Fruit fly (Drosophila melanogaster) whole organism, adult: ENCODE data around the gene Vha16-3.

Experiments
- CG11617 ChIP-seq: fragments of 200-800 bp; sonication (Bioruptor generic); optimal IDR thresholded peaks from 2 replicates; lab custom pipeline; 2017; ENCODE audit warnings: mild to moderate bottlenecking, missing biosample characterization, missing genetic modification reagents, missing genetic modification characterization
- CG12768 ChIP-seq: fragments of 200-800 bp; sonication (Bioruptor generic); optimal IDR thresholded peaks from 2 replicates; lab custom pipeline; 2017; ENCODE audit warnings: missing biosample characterization, missing genetic modification characterization, mild to moderate bottlenecking, moderate library complexity, missing genetic modification reagents
- CG14711 ChIP-seq: fragments of 200-800 bp; sonication (Bioruptor generic); optimal IDR thresholded peaks from 2 replicates; lab custom pipeline; 2018; ENCODE audit warnings: missing biosample characterization, mild to moderate bottlenecking, missing genetic modification characterization, moderate library complexity
- CG1620 ChIP-seq: fragments of 200-800 bp; sonication (Bioruptor generic); optimal IDR thresholded peaks from 2 replicates; lab custom pipeline; 2016; ENCODE audit warnings: missing biosample characterization, missing genetic modification characterization
- CG33017 ChIP-seq: fragments of 200-800 bp; sonication (Bioruptor generic); optimal IDR thresholded peaks from 2 replicates; lab custom pipeline; 2018; ENCODE audit warnings: missing biosample characterization, mild to moderate bottlenecking, missing genetic modification characterization, moderate library complexity
- CG5204 ChIP-seq: fragments of 200-800 bp; sonication (Bioruptor generic); optimal IDR thresholded peaks from 2 replicates; lab custom pipeline; 2016; ENCODE audit warnings: missing biosample characterization, missing genetic modification characterization
- CG7101 ChIP-seq: fragments of 200-800 bp; sonication (Bioruptor generic); optimal IDR thresholded peaks from 2 replicates; lab custom pipeline; 2018; ENCODE audit warnings: missing biosample characterization, mild to moderate bottlenecking, missing genetic modification characterization, moderate library complexity
- Clk ChIP-seq: fragments of 200-800 bp; sonication (Bioruptor generic); optimal IDR thresholded peaks from 2 replicates; lab custom pipeline; 2017; ENCODE audit warnings: missing biosample characterization, missing genetic modification characterization
- Crg-1 ChIP-seq: fragments of 200-800 bp; sonication (Bioruptor generic); optimal IDR thresholded peaks from 2 replicates; lab custom pipeline; 2016; ENCODE audit warnings: missing biosample characterization, missing genetic modification characterization
- Hr96 ChIP-seq: fragments of 200-800 bp; sonication (Bioruptor generic); optimal IDR thresholded peaks from 2 replicates; lab custom pipeline; 2016; ENCODE audit warnings: missing biosample characterization, missing genetic modification characterization
- Mnt ChIP-seq: fragments of 200-800 bp; sonication (Bioruptor generic); optimal IDR thresholded peaks from 2 replicates; lab custom pipeline; 2016; ENCODE audit warnings: missing biosample characterization, mild to moderate bottlenecking, missing genetic modification characterization
- bab1 ChIP-seq: fragments of 200-800 bp; sonication (Bioruptor generic); optimal IDR thresholded peaks from 3 replicates; lab custom pipeline; 2019; ENCODE audit warnings: missing biosample characterization, mild to moderate bottlenecking, missing genetic modification characterization, moderate library complexity
- cic ChIP-seq: fragments of 200-800 bp; sonication (Bioruptor generic); optimal IDR thresholded peaks from 2 replicates; lab custom pipeline; 2017; ENCODE audit warnings: missing biosample characterization, mild to moderate bottlenecking, missing genetic modification characterization, moderate library complexity
- cnc ChIP-seq, 2 experiments: fragments of >200 bp; optimal IDR thresholded peaks; 2 replicates each; lab custom pipeline; 2017
- kay ChIP-seq: fragments of 200-800 bp; sonication (Bioruptor generic); peaks from one replicate; lab custom pipeline; 2016; ENCODE audit warnings: missing biosample characterization, missing genetic modification characterization, borderline replicate concordance
- ovo ChIP-seq: fragments of 200-800 bp; sonication (Bioruptor generic); optimal IDR thresholded peaks from 2 replicates; lab custom pipeline; 2016; ENCODE audit warnings: missing biosample characterization, missing genetic modification characterization
- pad ChIP-seq: fragments of 200-800 bp; sonication (Bioruptor generic); optimal IDR thresholded peaks from 3 replicates; lab custom pipeline; 2017; ENCODE audit warnings: missing biosample characterization, missing genetic modification characterization, mild to moderate bottlenecking, moderate library complexity, missing genetic modification reagents
- tj ChIP-seq: fragments of 200-800 bp; sonication (Bioruptor generic); optimal IDR thresholded peaks from 3 replicates; lab custom pipeline; 2017; ENCODE audit warnings: missing biosample characterization, mild to moderate bottlenecking, missing genetic modification characterization, moderate library complexity
- toe ChIP-seq: fragments of 200-800 bp; sonication (Bioruptor generic); optimal IDR thresholded peaks from 2 replicates; lab custom pipeline; 2016; ENCODE audit warnings: missing biosample characterization, missing genetic modification characterization

The Vha16-3 gene

DNA sequence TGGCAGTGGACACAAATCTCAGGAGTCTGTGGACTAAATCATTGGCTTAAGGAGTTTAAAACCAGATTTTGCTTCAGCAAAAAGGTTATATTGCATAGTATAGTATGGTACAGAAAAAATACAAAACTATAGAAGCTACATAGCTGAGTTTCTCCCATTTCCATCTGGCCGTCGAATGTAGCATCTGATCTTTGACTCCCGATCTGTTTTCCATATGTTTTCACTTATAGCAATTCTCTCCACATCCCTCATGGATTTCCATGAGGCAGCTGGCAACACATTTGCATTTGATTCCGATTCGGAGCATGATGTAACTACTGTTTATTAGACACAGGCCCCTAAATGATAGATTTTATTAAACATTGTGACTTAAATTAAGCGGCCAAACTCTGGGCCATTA lies 32.3 kb upstream of the Vha16-3 start:
- TF ChIP-seq CG7101 (tag; lab: Kevin White, UChicago) (no peak), ovo (GFP tag; lab: Kevin White, UChicago) (no peak), CG33017 (tag; lab: Kevin White, UChicago) (no peak), cnc (optimal IDR thresholded peaks at IDR 0.05; lab: Kevin White, UChicago) (no peak), CG11617 (no peak), toe (GFP tag; lab: Kevin White, UChicago) (no peak), cic (GFP tag; lab: Kevin White, UChicago) (no peak), CG5204 (GFP tag; lab: Kevin White, UChicago) (no peak), bab1 (GFP tag; lab: Kevin White, UChicago) (no peak), kay (no peak), tj (GFP tag; lab: Kevin White, UChicago) (no peak), pad (GFP tag; lab: Kevin White, UChicago) (no peak), CG12768 (GFP tag; lab: Kevin White, UChicago) (no peak), Mnt (GFP tag; lab: Kevin White, UChicago) (no peak)

DNA sequence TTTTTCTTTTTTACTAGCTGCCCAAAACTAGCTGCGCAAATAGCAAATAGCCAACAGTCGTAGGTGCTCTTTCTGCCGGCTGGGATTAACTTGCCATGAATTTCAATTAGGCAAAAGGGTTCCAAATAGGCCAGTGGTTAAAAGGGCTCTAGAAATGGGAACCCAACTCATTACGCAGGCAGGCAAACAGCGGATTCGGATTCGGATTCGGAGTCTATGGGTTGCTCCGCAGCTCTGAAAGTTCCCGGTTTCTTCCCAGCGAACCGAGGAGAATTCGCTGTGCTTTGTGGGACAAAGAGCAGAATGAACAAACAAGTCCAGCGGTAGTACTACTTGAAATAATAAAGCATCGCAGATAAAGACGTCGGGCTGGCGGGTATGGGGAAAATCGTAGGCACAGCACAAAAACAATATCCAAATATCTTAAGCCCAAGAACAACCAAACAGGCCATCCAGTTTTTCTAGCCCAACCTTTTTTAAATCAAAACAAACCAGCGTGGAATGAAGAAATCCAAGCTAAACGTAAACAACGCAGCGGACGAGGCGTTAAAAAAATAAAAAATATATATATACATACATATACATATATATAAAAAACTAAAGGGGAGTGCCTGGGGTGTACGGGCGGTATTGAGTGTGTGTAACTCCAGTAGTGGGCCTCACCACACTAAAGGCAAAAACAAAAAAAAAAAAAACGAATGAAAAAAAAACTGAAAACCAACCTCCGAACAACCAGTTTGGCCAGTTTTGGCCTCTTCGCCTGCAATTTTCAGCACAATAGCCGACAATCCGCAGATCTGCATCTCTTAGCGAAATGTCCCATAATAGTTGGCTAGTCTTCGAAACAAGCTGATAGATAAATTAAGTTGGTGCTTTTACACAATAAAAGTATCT lies 31.0 kb upstream of the Vha16-3 start:
- TF ChIP-seq cnc (optimal IDR thresholded peaks at IDR 0.05; lab: Kevin White, UChicago) = no peak
- no peak for TF ChIP-seq Crg-1 (GFP tag; lab: Kevin White, UChicago)

DNA sequence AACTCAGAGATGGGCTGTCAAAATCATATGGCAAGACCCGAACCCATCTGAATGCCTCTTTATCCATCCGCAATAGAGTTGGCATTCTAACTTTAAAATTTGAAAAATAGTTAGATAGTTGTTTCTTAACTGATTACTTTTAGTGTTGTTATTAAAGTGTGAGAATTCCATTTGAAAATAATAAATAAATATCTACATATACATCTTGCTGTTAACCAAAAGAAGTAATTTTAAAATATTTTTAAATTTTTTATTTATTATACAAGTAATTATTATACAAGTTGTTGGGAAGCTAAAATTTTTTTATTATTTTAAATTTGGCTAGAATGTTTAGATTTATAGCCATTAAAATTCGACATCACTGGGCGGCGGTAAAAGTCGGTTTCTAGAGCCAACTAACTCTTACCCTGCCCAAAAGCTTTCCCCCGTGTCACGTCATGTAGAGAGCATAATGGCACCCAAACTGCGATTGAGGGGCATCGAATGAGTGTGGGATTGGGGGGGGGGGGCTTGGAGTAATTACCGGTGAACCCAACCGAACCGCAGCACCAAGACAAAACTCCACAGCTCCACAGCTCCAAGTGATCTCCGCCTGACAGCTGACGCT lies 29.5 kb upstream of the Vha16-3 start:
- TF ChIP-seq CG12768 (GFP tag; lab: Kevin White, UChicago) (no peak), Hr96 (GFP tag; lab: Kevin White, UChicago) (no peak), kay (no peak), toe (GFP tag; lab: Kevin White, UChicago) (no peak), cic (GFP tag; lab: Kevin White, UChicago) (no peak), ovo (GFP tag; lab: Kevin White, UChicago) (no peak), bab1 (GFP tag; lab: Kevin White, UChicago) (no peak), CG14711 (tag; lab: Kevin White, UChicago) (no peak), Crg-1 (GFP tag; lab: Kevin White, UChicago) (no peak), cnc (optimal IDR thresholded peaks at IDR 0.05; lab: Kevin White, UChicago) (no peak), tj (GFP tag; lab: Kevin White, UChicago) (no peak), CG11617 (no peak), CG7101 (tag; lab: Kevin White, UChicago) (no peak), Clk (GFP tag; lab: Kevin White, UChicago) (no peak)

DNA sequence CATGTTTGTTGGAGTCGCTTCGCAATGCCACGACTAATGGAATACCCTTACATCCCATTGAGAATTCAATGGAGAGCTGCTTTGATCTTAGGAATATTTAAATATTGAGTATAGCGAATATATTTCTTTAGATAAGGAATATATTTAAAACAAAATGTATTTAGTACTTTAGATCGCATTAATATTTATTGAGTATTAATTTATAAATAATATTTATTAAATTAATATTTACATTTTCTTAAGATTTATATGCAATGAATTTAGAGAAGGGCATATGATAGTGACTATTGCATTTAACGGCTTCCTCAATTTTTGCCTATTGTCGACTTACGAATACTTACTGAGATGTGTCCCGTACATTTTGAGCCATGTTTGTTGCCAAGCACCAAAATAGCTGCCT lies 28.9 kb upstream of the Vha16-3 start:
- TF ChIP-seq tj (GFP tag; lab: Kevin White, UChicago) (no peak), pad (GFP tag; lab: Kevin White, UChicago) (no peak), CG11617 (no peak), CG12768 (GFP tag; lab: Kevin White, UChicago) (no peak), ovo (GFP tag; lab: Kevin White, UChicago) (no peak), bab1 (GFP tag; lab: Kevin White, UChicago) (no peak), kay (no peak), cic (GFP tag; lab: Kevin White, UChicago) (no peak), CG7101 (tag; lab: Kevin White, UChicago) (no peak), CG1620 (GFP tag; lab: Kevin White, UChicago) (no peak), Clk (GFP tag; lab: Kevin White, UChicago) (no peak), Hr96 (GFP tag; lab: Kevin White, UChicago) (no peak), CG5204 (GFP tag; lab: Kevin White, UChicago) (no peak)

DNA sequence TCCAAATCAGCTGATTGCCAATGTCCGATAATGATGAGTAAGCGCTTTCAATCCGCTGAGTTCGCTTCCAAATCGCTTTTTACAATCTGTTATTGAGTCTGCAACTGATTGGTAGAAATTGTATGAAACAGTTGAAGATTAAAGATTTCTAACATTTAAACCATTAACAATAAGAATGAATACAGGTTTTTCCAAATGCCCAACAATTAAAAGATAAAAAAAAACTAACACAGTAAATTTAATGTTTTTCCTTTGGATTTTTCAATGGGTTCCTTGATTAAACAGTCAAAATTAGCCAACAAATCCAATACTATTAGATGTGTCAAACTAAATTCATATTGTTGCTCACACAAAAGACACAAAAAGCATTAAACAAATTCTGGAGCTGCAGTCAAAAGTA lies 28.2 kb upstream of the Vha16-3 start, which contains the start of gene CG7557:
Gene CG7557, plus strand, starts transcription at position 301 of the 400 bp plus-strand sequence.
- TF ChIP-seq Mnt (GFP tag; lab: Kevin White, UChicago) (no peak), CG1620 (GFP tag; lab: Kevin White, UChicago) (no peak), toe (GFP tag; lab: Kevin White, UChicago) (no peak), cic (GFP tag; lab: Kevin White, UChicago) (no peak), tj (GFP tag; lab: Kevin White, UChicago) (no peak)

DNA sequence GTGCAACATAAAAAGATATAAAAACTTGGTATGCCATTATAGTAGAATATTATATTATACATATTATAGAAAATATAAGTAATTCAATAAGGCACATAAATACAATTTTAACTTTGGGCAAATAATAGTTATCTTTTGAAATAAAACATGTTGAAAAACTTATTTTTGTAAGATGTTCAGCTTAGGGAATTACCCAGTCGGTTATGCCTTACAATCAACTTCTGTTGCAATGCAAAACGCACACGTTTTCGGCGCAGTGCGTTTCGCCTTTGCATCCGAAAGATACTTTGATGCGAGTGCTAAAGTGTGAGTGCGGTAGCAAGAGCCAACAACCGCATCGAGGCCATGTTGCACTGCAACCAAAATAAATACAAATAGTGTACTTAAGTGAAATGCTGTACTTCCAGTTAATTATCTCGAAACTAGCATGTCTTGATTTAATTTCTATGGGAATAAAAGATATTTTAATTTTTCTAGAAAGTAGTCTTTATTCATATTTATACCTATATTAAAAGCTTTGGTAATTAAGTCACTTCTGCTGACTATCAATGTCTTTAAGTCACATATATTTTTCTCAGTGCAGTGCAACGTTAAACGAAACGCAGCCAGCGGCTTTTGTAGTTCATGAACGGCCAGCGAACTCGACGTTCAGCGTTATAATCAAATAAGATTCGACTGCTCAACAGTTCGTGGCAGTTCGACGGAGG lies 25.9 kb upstream of the Vha16-3 start:
- TF ChIP-seq pad (GFP tag; lab: Kevin White, UChicago) (no peak), kay (peak; percentile 6)
